Fruit fly (Drosophila melanogaster): ENCODE data around the gene CG12268.

Gene CG12268

dm6 chr3R:23995460-23995859 lies 47.2 kb upstream of the CG12268 start, which contains the start of gene CG33108 (continued):
- TF ChIP-seq trh (GFP tag; optimal IDR thresholded peaks at IDR 0.05) (no peak), lola (GFP tag; optimal IDR thresholded peaks at IDR 0.05) (no peak), CG16863 (GFP tag; optimal IDR thresholded peaks at IDR 0.05) (no peak), stc (GFP tag; IDR thresholded peaks at IDR 0.05) (no peak), salm (tag; optimal IDR thresholded peaks at IDR 0.05) (no peak), MESR4 (GFP tag; optimal IDR thresholded peaks at IDR 0.05) (peak; percentile 4), crp (GFP tag; optimal IDR thresholded peaks at IDR 0.05) (peak; percentile 10 to 78), CG1602 (GFP tag; optimal IDR thresholded peaks at IDR 0.05) (no peak), emc (GFP tag; optimal IDR thresholded peaks at IDR 0.05) (no peak), CG17328 (GFP tag; IDR thresholded peaks at IDR 0.05) (no peak), HLH4C (GFP tag; IDR thresholded peaks at IDR 0.05; ENCODE audit: partially characterized antibody) (no peak), pfk (GFP tag; optimal IDR thresholded peaks at IDR 0.05) (no peak), B-H2 (GFP tag; optimal IDR thresholded peaks at IDR 0.05) (no peak), Fer2 (tag; optimal IDR thresholded peaks at IDR 0.05) (no peak), CG7987 (GFP tag; optimal IDR thresholded peaks at IDR 0.05) (no peak), otp (GFP tag; IDR thresholded peaks at IDR 0.05) (no peak), CHES-1-like (GFP tag; optimal IDR thresholded peaks at IDR 0.05) (no peak), CG13287 (GFP tag; IDR thresholded peaks at IDR 0.05; ENCODE audit: partially characterized antibody) (peak; percentile 31; the same call in 1 of the 2 replicates), bbx (GFP tag; IDR thresholded peaks at IDR 0.05; ENCODE audit: partially characterized antibody) (peak; percentile 36; the same call in 1 of the 2 replicates), BEAF-32 (GFP tag; optimal IDR thresholded peaks at IDR 0.05) (peak; percentile 7), Dll (GFP tag; IDR thresholded peaks at IDR 0.05; ENCODE audit: partially characterized antibody) (peak; percentile 33; the same call in 1 of the 4 replicates), CG18262 (tag; optimal IDR thresholded peaks at IDR 0.05) (no peak), usp (GFP tag; optimal IDR thresholded peaks at IDR 0.05) (no peak), tin (GFP tag; optimal IDR thresholded peaks at IDR 0.05) (no peak), sug (tag; optimal IDR thresholded peaks at IDR 0.05) (peak; percentile 37), ci (GFP tag; IDR thresholded peaks at IDR 0.05) (no peak), PHDP (tag; optimal IDR thresholded peaks at IDR 0.05) (peak; percentile 18), disco-r (GFP tag; optimal IDR thresholded peaks at IDR 0.05) (no peak), amos (GFP tag; IDR thresholded peaks at IDR 0.05; ENCODE audit: partially characterized antibody) (peak; percentile 19; the same call in 1 of the 2 replicates), CTCF (GFP tag; optimal IDR thresholded peaks at IDR 0.05) (no peak), CG17829 (tag; optimal IDR thresholded peaks at IDR 0.05) (no peak), Dip3 (GFP tag; optimal IDR thresholded peaks at IDR 0.05) (no peak), CG17802 (tag; optimal IDR thresholded peaks at IDR 0.05) (peak; percentile 44), CG30403 (GFP tag; optimal IDR thresholded peaks at IDR 0.05) (no peak), NfI (GFP tag; optimal IDR thresholded peaks at IDR 0.05) (no peak), CG8089 (GFP tag; optimal IDR thresholded peaks at IDR 0.05) (no peak), Bgb (GFP tag; IDR thresholded peaks at IDR 0.05; ENCODE audit: partially characterized antibody) (peak; percentile 24; the same call in 1 of the 2 replicates), CG10267 (tag; optimal IDR thresholded peaks at IDR 0.05) (peak; percentile 8), odd (GFP tag; optimal IDR thresholded peaks at IDR 0.05) (no peak), CG11696 (GFP tag; IDR thresholded peaks at IDR 0.05) (no peak), Doc3 (GFP tag; IDR thresholded peaks at IDR 0.05; ENCODE audit: partially characterized antibody) (no peak), CG8924 (tag; optimal IDR thresholded peaks at IDR 0.05) (no peak), E2f1 (GFP tag; IDR thresholded peaks at IDR 0.05) (no peak), sens (GFP tag) (peak; percentile 24), Hsf (GFP tag; optimal IDR thresholded peaks at IDR 0.05) (no peak), insv (GFP tag; optimal IDR thresholded peaks at IDR 0.05) (no peak), CG14710 (tag; optimal IDR thresholded peaks at IDR 0.05) (no peak), onecut (GFP tag; IDR thresholded peaks at IDR 0.05) (no peak), Sry-δ (GFP tag; optimal IDR thresholded peaks at IDR 0.05) (no peak), luna (GFP tag; optimal IDR thresholded peaks at IDR 0.05) (no peak), CG10274 (GFP tag; optimal IDR thresholded peaks at IDR 0.05) (peak; percentile 4)

Data from whole organism, embryonic.